Worm (Caenorhabditis elegans) whole organism, L1 larva: Measurements from ENCODE around the gene tre-2.

Source experiments
- C16A3.4 ChIP-seq: fragments of 150-350 bp; optimal IDR thresholded peaks from 2 replicates; lab custom pipeline; 2014; ENCODE audit warnings: missing biosample characterization, missing genetic modification characterization
- Y116A8C.19 ChIP-seq: sonication (generic microtip); optimal IDR thresholded peaks from 2 replicates; lab custom pipeline; 2016; ENCODE audit warnings: missing compliant biosample characterization, missing genetic modification characterization, borderline replicate concordance
- alr-1 ChIP-seq: fragments of 200-800 bp; sonication (Bioruptor generic); optimal IDR thresholded peaks from 2 replicates; lab custom pipeline; 2018; ENCODE audit warnings: borderline replicate concordance, mild to moderate bottlenecking, missing genetic modification characterization, missing compliant biosample characterization
- aly-2 ChIP-seq: fragments of 150-350 bp; optimal IDR thresholded peaks from 2 replicates; lab custom pipeline; 2014; ENCODE audit warnings: missing biosample characterization, missing genetic modification characterization
- ceh-8 ChIP-seq: fragments of 200-800 bp; sonication (Bioruptor generic); optimal IDR thresholded peaks from 2 replicates; lab custom pipeline; 2018; ENCODE audit warnings: mild to moderate bottlenecking, missing genetic modification characterization, moderate library complexity, missing compliant biosample characterization
- ceh-82 ChIP-seq, 3 experiments: fragments of 150-350 bp in 1 of 3; sonication (generic microtip) in 2 of 3; optimal IDR thresholded peaks; 2 replicates each; lab custom pipeline; 2014 to 2017; ENCODE audit warnings: missing biosample characterization in 3 of 3, missing genetic modification characterization in 3 of 3
- ceh-88 ChIP-seq: fragments of 200-800 bp; sonication (Bioruptor generic); IDR thresholded peaks from 2 replicates; pipeline ENCODE4 v1.3.6; 2022; ENCODE audit warnings: missing genetic modification characterization, missing compliant biosample characterization
- ces-1 ChIP-seq: fragments of 150-350 bp; optimal IDR thresholded peaks from 2 replicates; lab custom pipeline; 2014; ENCODE audit warnings: missing biosample characterization, missing genetic modification reagents, missing genetic modification characterization
- dpl-1 ChIP-seq, 3 experiments: fragments of 150-350 bp in 2 of 3; sonication (generic microtip) in 1 of 3; optimal IDR thresholded peaks; 2 replicates each; lab custom pipeline; 2014 to 2017; ENCODE audit warnings: missing biosample characterization in 3 of 3, missing genetic modification characterization in 3 of 3, missing genetic modification reagents in 3 of 3
- efl-1 ChIP-seq, 4 experiments: fragments of 150-350 bp; optimal IDR thresholded peaks in 3 of 4; peaks in 1 of 4; 1 replicate in 1 of 4; 2 replicates in 3 of 4; lab custom pipeline; 2014; ENCODE audit warnings: missing biosample characterization in 2 of 4, missing genetic modification characterization in 2 of 4, missing genetic modification reagents in 2 of 4
- egl-13 ChIP-seq: sonication (generic microtip); optimal IDR thresholded peaks from 2 replicates; lab custom pipeline; 2016; ENCODE audit warnings: missing genotype, missing genetic modification reagents, missing genetic modification characterization, missing compliant biosample characterization
- elt-3 ChIP-seq, 6 experiments: fragments of 150-350 bp in 1 of 6; sonication (generic microtip); optimal IDR thresholded peaks; 2 replicates each; lab custom pipeline; 2017 to 2018; ENCODE audit warnings: missing biosample characterization in 6 of 6, missing genetic modification characterization in 6 of 6, inconsistent platforms in 1 of 6
- ets-5 ChIP-seq: fragments of 200-800 bp; sonication (Bioruptor generic); IDR thresholded peaks from 2 replicates; pipeline ENCODE4 v1.3.6; 2022; ENCODE audit warnings: missing genetic modification characterization, missing compliant biosample characterization
- fkh-10 ChIP-seq: sonication (generic microtip); optimal IDR thresholded peaks from 2 replicates; lab custom pipeline; 2017; ENCODE audit warnings: missing biosample characterization, missing genetic modification reagents, missing genetic modification characterization
- fkh-4 ChIP-seq: sonication (generic microtip); optimal IDR thresholded peaks from 2 replicates; lab custom pipeline; 2016; ENCODE audit warnings: missing compliant biosample characterization, missing genetic modification characterization, borderline replicate concordance
- fkh-8 ChIP-seq: sonication (generic microtip); optimal IDR thresholded peaks from 2 replicates; lab custom pipeline; 2016; ENCODE audit warnings: mild to moderate bottlenecking, missing genetic modification characterization, missing compliant biosample characterization
- grh-1 ChIP-seq: fragments of 200-800 bp; sonication (Bioruptor generic); IDR thresholded peaks from 2 replicates; pipeline ENCODE4 v1.3.6; 2022; ENCODE audit warnings: missing genetic modification reagents, missing genetic modification characterization, missing compliant biosample characterization
- hlh-17 ChIP-seq: fragments of 200-800 bp; sonication (Bioruptor generic); optimal IDR thresholded peaks from 2 replicates; lab custom pipeline; 2018; ENCODE audit warnings: missing genetic modification characterization, mild to moderate bottlenecking, missing compliant biosample characterization, moderate library complexity, borderline replicate concordance
- hlh-4 ChIP-seq: sonication (generic microtip); optimal IDR thresholded peaks from 2 replicates; lab custom pipeline; 2016; ENCODE audit warnings: mild to moderate bottlenecking, missing genetic modification characterization, missing compliant biosample characterization
- isw-1 ChIP-seq: fragments of 200-800 bp; sonication (Bioruptor generic); IDR thresholded peaks from 2 replicates; pipeline ENCODE4 v1.3.6; 2022; ENCODE audit warnings: missing genetic modification characterization, missing compliant biosample characterization
- jun-1 ChIP-seq: fragments of 150-350 bp; optimal IDR thresholded peaks from 2 replicates; lab custom pipeline; 2014; ENCODE audit warnings: missing biosample characterization, missing genetic modification reagents, missing genetic modification characterization
- lin-13 ChIP-seq: fragments of 150-350 bp; optimal IDR thresholded peaks from 2 replicates; lab custom pipeline; 2014; ENCODE audit warnings: missing biosample characterization, missing genetic modification reagents, missing genetic modification characterization
- lin-15B ChIP-seq: fragments of 150-350 bp; sonication (generic microtip); optimal IDR thresholded peaks from 3 replicates; lab custom pipeline; 2014; ENCODE audit warnings: missing biosample characterization, missing genetic modification characterization
- lsy-2 ChIP-seq, 2 experiments: fragments of 150-350 bp; optimal IDR thresholded peaks; 2 replicates each; lab custom pipeline; 2014; ENCODE audit warnings: missing biosample characterization in 2 of 2, missing genetic modification characterization in 2 of 2
- mab-9 ChIP-seq: fragments of 200-800 bp; sonication (Bioruptor generic); IDR thresholded peaks from 2 replicates; pipeline ENCODE4 v1.3.6; 2022; ENCODE audit warnings: missing genetic modification reagents, missing genetic modification characterization, missing compliant biosample characterization
- mdl-1 ChIP-seq, 2 experiments: fragments of 150-350 bp; optimal IDR thresholded peaks; 2 replicates each; lab custom pipeline; 2014 to 2017; ENCODE audit warnings: missing biosample characterization in 2 of 2, missing genetic modification characterization in 2 of 2, inconsistent platforms in 1 of 2
- nhr-12 ChIP-seq: sonication (generic microtip); optimal IDR thresholded peaks from 2 replicates; lab custom pipeline; 2017; ENCODE audit warnings: missing biosample characterization, missing genetic modification characterization
- nhr-20 ChIP-seq: sonication (generic microtip); optimal IDR thresholded peaks from 2 replicates; lab custom pipeline; 2016; ENCODE audit warnings: mild to moderate bottlenecking, missing genetic modification characterization, missing compliant biosample characterization
- nhr-237 ChIP-seq: fragments of 150-350 bp; optimal IDR thresholded peaks from 2 replicates; lab custom pipeline; 2014; ENCODE audit warnings: missing biosample characterization, missing genetic modification characterization
- nhr-76 ChIP-seq: sonication (generic microtip); optimal IDR thresholded peaks from 2 replicates; lab custom pipeline; 2017; ENCODE audit warnings: missing biosample characterization, missing genetic modification characterization
- nhr-85 ChIP-seq: sonication (generic microtip); peaks from one replicate; lab custom pipeline; 2016; ENCODE audit warnings: missing genetic modification characterization, inconsistent platforms, missing compliant biosample characterization
- pag-3 ChIP-seq: sonication (generic microtip); optimal IDR thresholded peaks from 2 replicates; lab custom pipeline; 2017; ENCODE audit warnings: missing genetic modification characterization, mild to moderate bottlenecking, missing compliant biosample characterization, antibody characterized with exemption, borderline replicate concordance; ENCODE audit not compliant: insufficient read depth
- skn-1 ChIP-seq: fragments of 150-350 bp; optimal IDR thresholded peaks from 2 replicates; lab custom pipeline; 2014; ENCODE audit warnings: missing biosample characterization, missing genetic modification characterization
- snpc-4 ChIP-seq: fragments of 150-350 bp; optimal IDR thresholded peaks from 2 replicates; lab custom pipeline; 2014; ENCODE audit warnings: missing biosample characterization, missing genetic modification characterization
- sptf-1 ChIP-seq: fragments of 150-350 bp; optimal IDR thresholded peaks from 2 replicates; lab custom pipeline; 2014; ENCODE audit warnings: missing biosample characterization, missing genetic modification characterization
- sup-37 ChIP-seq: fragments of 200-800 bp; sonication (Bioruptor generic); optimal IDR thresholded peaks from 2 replicates; lab custom pipeline; 2018; ENCODE audit warnings: mild to moderate bottlenecking, missing genetic modification characterization, missing compliant biosample characterization
- swsn-7 ChIP-seq: sonication (generic microtip); optimal IDR thresholded peaks from 2 replicates; lab custom pipeline; 2016; ENCODE audit warnings: missing genetic modification characterization, missing compliant biosample characterization
- tbx-2 ChIP-seq: sonication (generic microtip); optimal IDR thresholded peaks from 2 replicates; lab custom pipeline; 2016; ENCODE audit warnings: missing genetic modification characterization, missing compliant biosample characterization
- xbp-1 ChIP-seq: sonication (generic microtip); optimal IDR thresholded peaks from 2 replicates; lab custom pipeline; 2016; ENCODE audit warnings: missing genetic modification characterization, missing compliant biosample characterization
- zip-4 ChIP-seq: fragments of 200-800 bp; sonication (Bioruptor generic); optimal IDR thresholded peaks from 2 replicates; lab custom pipeline; 2018; ENCODE audit warnings: mild to moderate bottlenecking, missing genetic modification characterization, moderate library complexity, missing compliant biosample characterization
- ztf-11 ChIP-seq, 2 experiments: sonication (generic microtip); optimal IDR thresholded peaks; 2 replicates each; lab custom pipeline; 2016 to 2017; ENCODE audit warnings: missing genetic modification characterization in 2 of 2, missing biosample characterization in 1 of 2, missing compliant biosample characterization in 1 of 2

The tre-2 gene

DNA sequence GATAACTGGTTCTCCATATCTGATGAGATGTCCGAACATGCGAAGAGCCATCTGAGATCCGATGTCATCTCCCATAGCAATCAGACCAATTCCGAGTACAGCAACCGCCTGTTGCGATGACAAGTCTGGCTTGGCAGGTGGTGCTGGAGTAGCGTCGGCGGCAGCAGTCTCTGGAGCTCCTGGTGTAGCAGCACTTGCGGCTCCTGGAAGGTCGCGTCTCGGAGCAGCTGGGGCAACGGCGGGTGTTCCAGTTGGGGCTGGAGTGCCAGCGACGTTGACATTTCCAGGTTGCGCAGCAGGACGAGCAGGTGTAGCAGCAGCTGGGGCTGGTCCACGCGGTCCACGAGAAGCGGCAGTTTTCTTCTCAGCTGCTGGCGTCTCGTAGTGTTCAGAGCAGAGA is 24.2 kb upstream of the tre-2 start:
- TF ChIP-seq C16A3.4: no peak
- TF ChIP-seq ceh-8: peak; percentile 55

- peak; percentile 60 for TF ChIP-seq aly-2 (tag; lab: Kevin White, UChicago)
- TF ChIP-seq lin-15B (tag; lab: Kevin White, UChicago): no peak
- TF ChIP-seq, all 84 proteins: peak for 1
These were observed 22.8 kb upstream of the tre-2 start, which contains the start of the genes T22D1.17 and T22D1.8 for ce11 chrIV:6905947-6906489. TSS of gene T22D1.17 (plus strand) at chrIV:6905997. TSS of gene T22D1.8 (minus strand) at chrIV:6906348.

- no peak for TF ChIP-seq lsy-2 (tag; optimal IDR thresholded peaks at IDR 0.05; lab: Kevin White, UChicago)
- no peak for TF ChIP-seq mab-9 (GFP tag; lab: Robert Waterston, UW)
- no peak for TF ChIP-seq lin-13
- no peak for TF ChIP-seq hlh-17
- TF ChIP-seq, all 84 proteins: peak for 0
These were observed 22.2 kb upstream of the tre-2 start for ce11 chrIV:6905428-6905827.

ce11 chrIV:6904606-6905005 is 21.4 kb upstream of the tre-2 start:
- TF ChIP-seq dpl-1 (GFP tag; optimal IDR thresholded peaks at IDR 0.05; lab: Kevin White, UChicago): no peak
- no peak for TF ChIP-seq nhr-12
- TF ChIP-seq lin-15B (tag; lab: Kevin White, UChicago): no peak
- TF ChIP-seq elt-3 (tag; optimal IDR thresholded peaks at IDR 0.05; lab: Kevin White, UChicago): no peak
- no peak for TF ChIP-seq nhr-76
- no peak for TF ChIP-seq sup-37 (GFP tag; lab: Kevin White, UChicago)
- TF ChIP-seq jun-1 (tag; lab: Kevin White, UChicago): no peak
- no peak for TF ChIP-seq zip-4 (GFP tag; lab: Kevin White, UChicago)
- TF ChIP-seq fkh-8 (tag; lab: Kevin White, UChicago): no peak
- no peak for TF ChIP-seq alr-1 (tag; lab: Kevin White, UChicago)
- TF ChIP-seq ets-5: no peak
- TF ChIP-seq pag-3: no peak
- TF ChIP-seq ceh-8: no peak
- no peak for TF ChIP-seq ceh-82 (tag; optimal IDR thresholded peaks at IDR 0.05; lab: Kevin White, UChicago)
- TF ChIP-seq hlh-17: no peak
- no peak for TF ChIP-seq nhr-20
- TF ChIP-seq tbx-2: no peak
- TF ChIP-seq snpc-4: no peak
- TF ChIP-seq Y116A8C.19 (tag; lab: Kevin White, UChicago): no peak

- TF ChIP-seq egl-13 (tag; lab: Kevin White, UChicago): no peak
- TF ChIP-seq sptf-1 (tag; lab: Kevin White, UChicago): no peak
- TF ChIP-seq nhr-237 (tag; lab: Kevin White, UChicago): no peak
- no peak for TF ChIP-seq grh-1 (GFP tag; lab: Robert Waterston, UW)
- no peak for TF ChIP-seq ceh-88
- no peak for TF ChIP-seq alr-1 (tag; lab: Kevin White, UChicago)
- no peak for TF ChIP-seq swsn-7 (tag; lab: Kevin White, UChicago)
- TF ChIP-seq Y116A8C.19 (tag; lab: Kevin White, UChicago): no peak
- no peak for TF ChIP-seq ztf-11 (tag; optimal IDR thresholded peaks at IDR 0.05; lab: Kevin White, UChicago)
- TF ChIP-seq pag-3: no peak
- no peak for TF ChIP-seq sup-37 (GFP tag; lab: Kevin White, UChicago)
- TF ChIP-seq, all 84 proteins: peak for 0
These were observed 20.3 kb upstream of the tre-2 start, which contains the start of gene T22D1.5 for ce11 chrIV:6903575-6903974. TSS of gene T22D1.5 (plus strand) at chrIV:6903950.

ce11 chrIV:6887601-6888099 is 4.4 kb upstream of the tre-2 start, which contains the start of the genes T05A12.3 and T05A12.4:
TSS of gene T05A12.3 (minus strand) at chrIV:6887651.
TSS of gene T05A12.4 (plus strand) at chrIV:6887948.
- no peak for TF ChIP-seq fkh-4 (tag; lab: Kevin White, UChicago)
- TF ChIP-seq efl-1 (optimal IDR thresholded peaks at IDR 0.05; lab: Kevin White, UChicago): peak; percentile 56 to 57
- peak; percentile 32 to 87 for TF ChIP-seq efl-1 (GFP tag; optimal IDR thresholded peaks at IDR 0.05 in 1 of 2; lab: Kevin White, UChicago)
- TF ChIP-seq xbp-1 (tag; lab: Kevin White, UChicago): peak; percentile 31
- TF ChIP-seq C16A3.4: peak; percentile 22
- no peak for TF ChIP-seq mdl-1 (tag; optimal IDR thresholded peaks at IDR 0.05; lab: Kevin White, UChicago)
- peak in 2 of 3 experiments; percentile 38 to 40 for TF ChIP-seq dpl-1 (GFP tag; optimal IDR thresholded peaks at IDR 0.05; lab: Kevin White, UChicago)
- peak; percentile 28 for TF ChIP-seq skn-1 (tag; lab: Kevin White, UChicago)
- TF ChIP-seq hlh-4 (tag; lab: Kevin White, UChicago): no peak
- peak; percentile 15 for TF ChIP-seq nhr-20
- TF ChIP-seq ceh-82 (tag; optimal IDR thresholded peaks at IDR 0.05; lab: Kevin White, UChicago): peak in 2 of 3 experiments; percentile 1 to 34
- no peak for TF ChIP-seq fkh-10
- TF ChIP-seq grh-1 (GFP tag; lab: Robert Waterston, UW): peak; percentile 15; the same call in 1 of the 2 replicates
- peak; percentile 55 for TF ChIP-seq jun-1 (tag; lab: Kevin White, UChicago)
- peak; percentile 13 for TF ChIP-seq isw-1 (GFP tag; lab: Robert Waterston, UW)
- TF ChIP-seq ces-1: no peak
- no peak for TF ChIP-seq nhr-85 (tag; lab: Kevin White, UChicago)
